Worm (Caenorhabditis elegans) whole organism, mixed stage, embryonic: ENCODE data around the gene F26A1.7.
A peak's percentile ranks its signal among the peaks of the same experiment; 100 is the strongest.

Experiments used
- M03D4.4 ChIP-seq: sonication (generic microtip); optimal IDR thresholded peaks from 2 replicates; lab custom pipeline; 2017; ENCODE audit warnings: mild to moderate bottlenecking, missing genetic modification characterization, missing compliant biosample characterization
- blmp-1 ChIP-seq: fragments of 150-350 bp; optimal IDR thresholded peaks from 2 replicates; lab custom pipeline; 2014; ENCODE audit warnings: missing biosample characterization, missing genetic modification characterization
- ham-2 ChIP-seq: fragments of 200-800 bp; sonication (Bioruptor generic); optimal IDR thresholded peaks from 2 replicates; lab custom pipeline; 2018; ENCODE audit warnings: mild to moderate bottlenecking, missing genetic modification characterization, missing compliant biosample characterization
- lin-32 ChIP-seq: fragments of 200-800 bp; sonication (Bioruptor generic); optimal IDR thresholded peaks from 2 replicates; lab custom pipeline; 2018; ENCODE audit warnings: mild to moderate bottlenecking, missing genetic modification characterization, missing compliant biosample characterization
- nhr-2 ChIP-seq: fragments of 150-350 bp; optimal IDR thresholded peaks from 2 replicates; lab custom pipeline; 2014; ENCODE audit warnings: missing biosample characterization, missing genetic modification characterization
- nhr-28 ChIP-seq: fragments of 150-350 bp; optimal IDR thresholded peaks from 2 replicates; lab custom pipeline; 2014; ENCODE audit warnings: missing biosample characterization, missing genetic modification characterization
- pha-4 ChIP-seq: fragments of 150-350 bp; optimal IDR thresholded peaks from 2 replicates; lab custom pipeline; 2018; ENCODE audit warnings: missing biosample characterization, missing genetic modification reagents, missing genetic modification characterization
- snpc-4 ChIP-seq: fragments of 150-350 bp; optimal IDR thresholded peaks from 2 replicates; lab custom pipeline; 2014; ENCODE audit warnings: missing biosample characterization, missing genetic modification characterization
- sptf-1 ChIP-seq: sonication (generic microtip); optimal IDR thresholded peaks from 2 replicates; lab custom pipeline; 2017; ENCODE audit warnings: mild to moderate bottlenecking, missing genetic modification characterization, moderate library complexity, missing compliant biosample characterization
- unc-39 ChIP-seq: fragments of 150-350 bp; optimal IDR thresholded peaks from 2 replicates; lab custom pipeline; 2014; ENCODE audit warnings: missing biosample characterization, missing genetic modification characterization
- ztf-11 ChIP-seq: fragments of 150-350 bp; optimal IDR thresholded peaks from 2 replicates; lab custom pipeline; 2014; ENCODE audit warnings: missing biosample characterization, missing genetic modification characterization

Gene F26A1.7

DNA sequence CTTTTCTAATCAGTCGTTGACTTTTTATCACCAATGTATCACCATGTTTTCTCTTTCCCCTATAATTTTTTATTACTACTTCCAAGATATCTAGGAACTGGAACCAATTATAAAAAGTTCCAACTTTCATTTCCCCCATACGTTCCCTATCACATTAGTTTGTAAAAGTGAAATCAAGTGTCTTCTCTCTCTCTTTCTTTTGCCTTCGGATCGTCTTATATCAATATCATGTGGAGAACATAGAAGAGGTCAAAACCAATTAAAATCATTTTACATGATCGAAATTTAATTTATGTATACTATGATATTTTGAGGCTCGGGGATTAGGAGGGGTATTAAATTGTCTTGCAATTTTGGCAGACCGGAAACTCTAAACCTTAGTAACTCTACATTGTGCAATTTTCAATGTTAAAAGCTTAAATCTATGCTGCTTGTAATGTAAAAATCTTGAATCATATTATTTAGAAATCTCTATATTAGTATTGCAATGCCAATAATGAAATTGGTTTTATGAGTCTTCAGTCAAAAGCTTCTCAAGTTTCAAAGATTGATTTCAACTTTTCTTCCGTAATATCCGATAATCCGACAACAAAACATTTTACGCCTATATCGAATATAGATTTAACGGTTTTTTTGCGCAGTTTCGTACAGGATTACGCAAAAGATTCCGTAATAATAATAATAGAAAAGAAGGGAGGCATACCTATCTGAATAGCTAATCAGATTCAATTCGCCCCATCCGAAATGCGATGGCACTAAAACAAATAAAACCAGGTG lies 51.7 kb downstream of the F26A1.7 start:
- no peak for TF ChIP-seq ham-2 (GFP tag; lab: Kevin White, UChicago)
- TF ChIP-seq blmp-1 (tag; lab: Kevin White, UChicago), result peak; percentile 69
- TF ChIP-seq, all 35 proteins: peak for 1

DNA sequence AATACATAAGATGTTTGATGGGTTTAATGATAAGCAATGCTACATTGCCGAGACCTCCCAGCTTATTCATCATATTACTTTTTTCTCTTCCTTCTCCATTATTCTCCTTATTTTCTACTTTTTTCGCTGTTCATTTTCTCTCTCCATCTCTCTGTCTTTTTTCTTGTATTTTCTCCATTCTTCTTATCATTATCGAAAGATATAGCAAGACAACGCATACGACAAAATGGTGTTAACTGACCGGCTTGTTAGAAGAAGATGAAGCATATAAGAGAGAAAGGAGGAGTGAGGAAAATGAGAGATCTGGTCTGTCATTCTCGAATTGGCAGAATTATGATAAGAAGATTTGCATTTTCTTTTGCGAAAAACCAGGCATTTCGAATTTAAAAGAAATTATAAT lies 52.9 kb downstream of the F26A1.7 start:
- TF ChIP-seq ztf-11 (tag; lab: Kevin White, UChicago), result no peak
- TF ChIP-seq nhr-2 (tag; lab: Kevin White, UChicago), result no peak
- TF ChIP-seq lin-32 (GFP tag; lab: Kevin White, UChicago), result no peak
- TF ChIP-seq snpc-4 (tag; lab: Kevin White, UChicago), result no peak
- no peak for TF ChIP-seq nhr-28 (tag; lab: Kevin White, UChicago)
- TF ChIP-seq M03D4.4 (tag; lab: Kevin White, UChicago), result no peak
- no peak for TF ChIP-seq unc-39 (tag; lab: Kevin White, UChicago)
- TF ChIP-seq sptf-1 (tag; lab: Kevin White, UChicago), result no peak
- no peak for TF ChIP-seq pha-4 (tag; lab: Kevin White, UChicago)
